Worm (Caenorhabditis elegans): ENCODE data around the gene C26B2.2.

- TF ChIP-seq him-1 (tag; optimal IDR thresholded peaks at IDR 0.05) (no peak), dao-5 (tag; optimal IDR thresholded peaks at IDR 0.05) (no peak)
These were observed 5.5 kb upstream of the C26B2.2 start for ce11 chrIV:8027293-8027866.

Measured in whole organism, L4/young adult.